Worm (Caenorhabditis elegans) whole organism, L3 larva: ENCODE results near the gene ZK795.2.

Source experiments
- R02D3.7 ChIP-seq: fragments of 150-350 bp; optimal IDR thresholded peaks from 2 replicates; lab custom pipeline; 2014; ENCODE audit warnings: missing biosample characterization, missing genetic modification characterization
- ZK546.5 ChIP-seq: sonication (generic microtip); optimal IDR thresholded peaks from 2 replicates; lab custom pipeline; 2017; ENCODE audit warnings: missing biosample characterization, missing genetic modification characterization
- aly-2 ChIP-seq: fragments of 150-350 bp; optimal IDR thresholded peaks from 2 replicates; lab custom pipeline; 2014; ENCODE audit warnings: missing biosample characterization, missing genetic modification characterization
- ama-1 ChIP-seq: fragments of 150-350 bp; optimal IDR thresholded peaks from 2 replicates; lab custom pipeline; 2018
- ceh-16 ChIP-seq: sonication (generic microtip); optimal IDR thresholded peaks from 2 replicates; lab custom pipeline; 2017; ENCODE audit warnings: missing biosample characterization, missing genetic modification characterization
- ceh-28 ChIP-seq: fragments of 150-350 bp; optimal IDR thresholded peaks from 2 replicates; lab custom pipeline; 2014; ENCODE audit warnings: missing biosample characterization, missing genetic modification reagents, missing genetic modification characterization
- ceh-82 ChIP-seq: fragments of 150-350 bp; optimal IDR thresholded peaks from 2 replicates; lab custom pipeline; 2014; ENCODE audit warnings: missing biosample characterization, missing genetic modification characterization
- ceh-9 ChIP-seq: sonication (generic microtip); optimal IDR thresholded peaks from 2 replicates; lab custom pipeline; 2018; ENCODE audit warnings: missing biosample characterization, missing genetic modification characterization
- daf-12 ChIP-seq: fragments of 150-350 bp; optimal IDR thresholded peaks from 2 replicates; lab custom pipeline; 2014; ENCODE audit warnings: missing biosample characterization, missing genetic modification reagents, missing genetic modification characterization
- egl-27 ChIP-seq: sonication (generic microtip); optimal IDR thresholded peaks from 4 replicates; lab custom pipeline; 2017; ENCODE audit warnings: missing biosample characterization, missing genetic modification reagents, missing genetic modification characterization
- egl-5 ChIP-seq: fragments of 150-350 bp; optimal IDR thresholded peaks from 2 replicates; lab custom pipeline; 2017; ENCODE audit warnings: missing biosample characterization, missing genetic modification reagents, missing genetic modification characterization, inconsistent platforms
- elt-1 ChIP-seq: fragments of 150-350 bp; optimal IDR thresholded peaks from 2 replicates; lab custom pipeline; 2014; ENCODE audit warnings: missing biosample characterization, missing genetic modification characterization
- elt-2 ChIP-seq: sonication (generic microtip); optimal IDR thresholded peaks from 2 replicates; lab custom pipeline; 2016; ENCODE audit warnings: missing genetic modification reagents, mild to moderate bottlenecking, missing genetic modification characterization, missing compliant biosample characterization
- elt-3 ChIP-seq, 3 experiments: fragments of 150-350 bp in 1 of 3; sonication (generic microtip) in 2 of 3; optimal IDR thresholded peaks; 2 replicates in 2 of 3; 4 replicates in 1 of 3; lab custom pipeline; 2014 to 2017; ENCODE audit warnings: missing biosample characterization in 3 of 3, missing genetic modification characterization in 3 of 3
- eor-1 ChIP-seq, 2 experiments: fragments of 150-350 bp; optimal IDR thresholded peaks; 2 replicates each; lab custom pipeline; 2014 to 2018; ENCODE audit warnings: missing biosample characterization in 2 of 2, missing genetic modification characterization in 2 of 2
- fkh-10 ChIP-seq: sonication (generic microtip); optimal IDR thresholded peaks from 2 replicates; lab custom pipeline; 2017; ENCODE audit warnings: missing biosample characterization, missing genetic modification reagents, missing genetic modification characterization
- fkh-2 ChIP-seq: fragments of 150-350 bp; optimal IDR thresholded peaks from 2 replicates; lab custom pipeline; 2014; ENCODE audit warnings: missing biosample characterization, missing genetic modification reagents, missing genetic modification characterization
- fos-1 ChIP-seq: fragments of 150-350 bp; optimal IDR thresholded peaks from 2 replicates; lab custom pipeline; 2014; ENCODE audit warnings: missing biosample characterization, missing genetic modification characterization
- hmg-11 ChIP-seq: sonication (generic microtip); optimal IDR thresholded peaks from 2 replicates; lab custom pipeline; 2016; ENCODE audit warnings: missing genetic modification characterization, missing compliant biosample characterization
- jun-1 ChIP-seq: fragments of 150-350 bp; optimal IDR thresholded peaks from 2 replicates; lab custom pipeline; 2014; ENCODE audit warnings: missing biosample characterization, missing genetic modification reagents, missing genetic modification characterization
- lin-15B ChIP-seq: fragments of 150-350 bp; optimal IDR thresholded peaks from 2 replicates; lab custom pipeline; 2014; ENCODE audit warnings: missing biosample characterization, missing genetic modification characterization
- lin-39 ChIP-seq: fragments of 150-350 bp; optimal IDR thresholded peaks from 2 replicates; lab custom pipeline; 2018; ENCODE audit warnings: missing biosample characterization, missing genetic modification reagents, missing genetic modification characterization
- lsy-12 ChIP-seq: sonication (generic microtip); optimal IDR thresholded peaks from 2 replicates; lab custom pipeline; 2016; ENCODE audit warnings: mild to moderate bottlenecking, missing genetic modification characterization, missing compliant biosample characterization
- mdl-1 ChIP-seq: fragments of 150-350 bp; optimal IDR thresholded peaks from 2 replicates; lab custom pipeline; 2014; ENCODE audit warnings: missing biosample characterization, missing genetic modification characterization
- mml-1 ChIP-seq: fragments of 150-350 bp; sonication (generic microtip); optimal IDR thresholded peaks from 3 replicates; lab custom pipeline; 2014; ENCODE audit warnings: missing biosample characterization, missing genetic modification characterization
- nfya-1 ChIP-seq: sonication (generic microtip); optimal IDR thresholded peaks from 2 replicates; lab custom pipeline; 2017; ENCODE audit warnings: missing genetic modification characterization, mild to moderate bottlenecking, missing compliant biosample characterization, antibody characterized with exemption, moderate library complexity; ENCODE audit not compliant: insufficient read depth
- nhr-11 ChIP-seq: fragments of 150-350 bp; optimal IDR thresholded peaks from 2 replicates; lab custom pipeline; 2014; ENCODE audit warnings: missing biosample characterization, missing genetic modification characterization
- nhr-12 ChIP-seq: fragments of 150-350 bp; optimal IDR thresholded peaks from 2 replicates; lab custom pipeline; 2014; ENCODE audit warnings: missing biosample characterization, missing genetic modification characterization
- nhr-23 ChIP-seq: fragments of 150-350 bp; optimal IDR thresholded peaks from 2 replicates; lab custom pipeline; 2014; ENCODE audit warnings: missing biosample characterization, missing genetic modification reagents, missing genetic modification characterization
- nhr-237 ChIP-seq: fragments of 150-350 bp; optimal IDR thresholded peaks from 2 replicates; lab custom pipeline; 2014; ENCODE audit warnings: missing biosample characterization, missing genetic modification characterization
- nhr-25 ChIP-seq: sonication (generic microtip); optimal IDR thresholded peaks from 2 replicates; lab custom pipeline; 2017; ENCODE audit warnings: missing biosample characterization, missing genetic modification characterization
- nhr-28 ChIP-seq: fragments of 150-350 bp; optimal IDR thresholded peaks from 2 replicates; lab custom pipeline; 2014; ENCODE audit warnings: missing biosample characterization, missing genetic modification characterization
- nhr-43 ChIP-seq: sonication (generic microtip); optimal IDR thresholded peaks from 2 replicates; lab custom pipeline; 2016; ENCODE audit warnings: mild to moderate bottlenecking, missing genetic modification characterization, missing compliant biosample characterization; ENCODE audit not compliant: poor library complexity, severe bottlenecking
- nhr-67 ChIP-seq: fragments of 150-350 bp; optimal IDR thresholded peaks from 2 replicates; lab custom pipeline; 2014; ENCODE audit warnings: missing biosample characterization, missing genetic modification characterization
- nhr-76 ChIP-seq: fragments of 150-350 bp; sonication (generic microtip); optimal IDR thresholded peaks from 5 replicates; lab custom pipeline; 2014; ENCODE audit warnings: missing biosample characterization, missing genetic modification characterization
- nhr-77 ChIP-seq: fragments of 150-350 bp; optimal IDR thresholded peaks from 2 replicates; lab custom pipeline; 2014; ENCODE audit warnings: missing biosample characterization, missing genetic modification characterization
- pha-4 ChIP-seq: fragments of 150-350 bp; optimal IDR thresholded peaks from 2 replicates; lab custom pipeline; 2014; ENCODE audit warnings: missing biosample characterization, missing genetic modification reagents, missing genetic modification characterization
- pqm-1 ChIP-seq: fragments of 150-350 bp; optimal IDR thresholded peaks from 2 replicates; lab custom pipeline; 2017; ENCODE audit warnings: missing biosample characterization, missing genetic modification characterization, inconsistent platforms
- sea-2 ChIP-seq: fragments of 150-350 bp; sonication (generic microtip); optimal IDR thresholded peaks from 4 replicates; lab custom pipeline; 2014; ENCODE audit warnings: missing biosample characterization, missing genetic modification reagents, missing genetic modification characterization
- skn-1 ChIP-seq: fragments of 150-350 bp; optimal IDR thresholded peaks from 2 replicates; lab custom pipeline; 2014; ENCODE audit warnings: missing biosample characterization, missing genetic modification characterization
- snpc-4 ChIP-seq: fragments of 150-350 bp; optimal IDR thresholded peaks from 2 replicates; lab custom pipeline; 2014; ENCODE audit warnings: missing biosample characterization, missing genetic modification characterization
- tbx-2 ChIP-seq: sonication (generic microtip); optimal IDR thresholded peaks from 2 replicates; lab custom pipeline; 2016; ENCODE audit warnings: mild to moderate bottlenecking, missing genetic modification characterization, missing compliant biosample characterization
- unc-39 ChIP-seq: sonication (generic microtip); optimal IDR thresholded peaks from 4 replicates; lab custom pipeline; 2017; ENCODE audit warnings: missing biosample characterization, missing genetic modification characterization
- unc-62 ChIP-seq: fragments of 150-350 bp; sonication (generic microtip); optimal IDR thresholded peaks from 4 replicates; lab custom pipeline; 2014; ENCODE audit warnings: missing biosample characterization, missing genetic modification reagents, missing genetic modification characterization
- zag-1 ChIP-seq: fragments of 150-350 bp; optimal IDR thresholded peaks from 2 replicates; lab custom pipeline; 2014; ENCODE audit warnings: missing biosample characterization, missing genetic modification characterization
- ztf-11 ChIP-seq: fragments of 150-350 bp; optimal IDR thresholded peaks from 2 replicates; lab custom pipeline; 2014; ENCODE audit warnings: missing biosample characterization, missing genetic modification characterization
- ztf-4 ChIP-seq: fragments of 150-350 bp; optimal IDR thresholded peaks from 2 replicates; lab custom pipeline; 2014; ENCODE audit warnings: missing biosample characterization, missing genetic modification characterization

ZK795.2 gene

DNA sequence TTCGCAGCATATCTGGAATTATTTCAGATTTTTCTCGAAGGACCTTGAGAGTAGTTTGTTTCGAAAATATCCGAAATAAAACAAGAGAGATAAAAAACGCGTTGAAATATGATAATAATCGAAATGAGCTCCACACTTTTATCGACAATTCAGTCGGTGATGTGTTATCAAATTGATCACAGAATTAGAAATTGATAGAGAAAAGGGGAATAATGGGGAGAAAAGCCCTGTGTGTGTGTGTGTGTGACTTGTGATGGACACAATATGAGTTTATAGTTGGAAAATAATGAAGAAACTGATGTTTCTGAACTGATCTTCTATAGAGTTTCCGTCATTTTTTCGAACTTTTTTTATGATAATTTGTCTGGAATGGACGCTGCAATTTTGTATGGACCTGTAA lies 40.4 kb upstream of the ZK795.2 start, which contains the start of gene pgp-1:
TSS of gene pgp-1 (minus strand) at position 12 of the 400 bp plus-strand sequence.
- TF ChIP-seq pha-4 (tag; lab: Kevin White, UChicago) (peak; percentile 27), mml-1 (tag; lab: Kevin White, UChicago) (no peak), elt-3 (tag; optimal IDR thresholded peaks at IDR 0.05; lab: Kevin White, UChicago) (no peak), lin-39 (tag; lab: Kevin White, UChicago) (no peak), elt-2 (peak; percentile 94), nhr-43 (no peak), jun-1 (peak; percentile 9), lsy-12 (tag; lab: Kevin White, UChicago) (no peak), ztf-4 (no peak), pqm-1 (peak; percentile 91)
- TF ChIP-seq, all 47 proteins: peak for 4

ce11 chrIV:12596960-12597359 lies 38.2 kb upstream of the ZK795.2 start:
- TF ChIP-seq elt-1 (tag; lab: Kevin White, UChicago) (no peak), snpc-4 (tag; lab: Kevin White, UChicago) (no peak), egl-27 (tag; lab: Kevin White, UChicago) (no peak), elt-3 (tag; optimal IDR thresholded peaks at IDR 0.05; lab: Kevin White, UChicago) (no peak), lin-39 (tag; lab: Kevin White, UChicago) (no peak), fkh-10 (GFP tag; lab: Kevin White, UChicago) (no peak), ZK546.5 (tag; lab: Kevin White, UChicago) (no peak)

- TF ChIP-seq aly-2 (tag; lab: Kevin White, UChicago), result no peak
- no peak for TF ChIP-seq sea-2 (GFP tag; lab: Kevin White, UChicago)
- TF ChIP-seq ceh-9 (tag; lab: Kevin White, UChicago), result no peak
- TF ChIP-seq ztf-4, result no peak
- TF ChIP-seq tbx-2 (tag; lab: Kevin White, UChicago), result peak; percentile 43
- no peak for TF ChIP-seq fkh-10 (GFP tag; lab: Kevin White, UChicago)
- TF ChIP-seq daf-12 (tag; lab: Kevin White, UChicago), result no peak
- TF ChIP-seq lsy-12 (tag; lab: Kevin White, UChicago), result peak; percentile 53
- no peak for TF ChIP-seq nhr-67 (tag; lab: Kevin White, UChicago)
- peak; percentile 46 for TF ChIP-seq lin-15B
- TF ChIP-seq eor-1 (tag; optimal IDR thresholded peaks at IDR 0.05; lab: Kevin White, UChicago), result no peak
- peak; percentile 83 for TF ChIP-seq nfya-1 (tag; lab: Kevin White, UChicago)
- TF ChIP-seq hmg-11 (tag; lab: Kevin White, UChicago), result peak; percentile 91
- peak; percentile 19 for TF ChIP-seq nhr-23 (tag; lab: Kevin White, UChicago)
- no peak for TF ChIP-seq nhr-11 (tag; lab: Kevin White, UChicago)
- TF ChIP-seq mml-1 (tag; lab: Kevin White, UChicago), result no peak
- TF ChIP-seq nhr-77 (tag; lab: Kevin White, UChicago), result no peak
- peak; percentile 31 for TF ChIP-seq R02D3.7
- TF ChIP-seq snpc-4 (tag; lab: Kevin White, UChicago), result peak; percentile 52
- no peak for TF ChIP-seq ceh-16 (tag; lab: Kevin White, UChicago)
- TF ChIP-seq ceh-82 (tag; lab: Kevin White, UChicago), result no peak
- no peak for TF ChIP-seq elt-1 (tag; lab: Kevin White, UChicago)
- TF ChIP-seq fos-1, result no peak
- no peak for TF ChIP-seq ama-1 (lab: Kevin White, UChicago)
- no peak for TF ChIP-seq mdl-1 (tag; lab: Kevin White, UChicago)
- TF ChIP-seq jun-1, result peak; percentile 40
- no peak for TF ChIP-seq nhr-43
- TF ChIP-seq unc-39, result no peak
- peak; percentile 62 for TF ChIP-seq elt-2
- TF ChIP-seq nhr-28 (tag; lab: Kevin White, UChicago), result no peak
- peak; percentile 73 for TF ChIP-seq pha-4 (tag; lab: Kevin White, UChicago)
- no peak for TF ChIP-seq egl-5
- TF ChIP-seq unc-62 (GFP tag; lab: Kevin White, UChicago), result no peak
- no peak for TF ChIP-seq nhr-237
- TF ChIP-seq elt-3 (tag; optimal IDR thresholded peaks at IDR 0.05; lab: Kevin White, UChicago), result no peak
- TF ChIP-seq skn-1 (tag; lab: Kevin White, UChicago), result peak; percentile 7
- no peak for TF ChIP-seq zag-1 (tag; lab: Kevin White, UChicago)
- TF ChIP-seq fkh-2, result no peak
- TF ChIP-seq nhr-12, result no peak
- peak; percentile 6 for TF ChIP-seq egl-27 (tag; lab: Kevin White, UChicago)
- TF ChIP-seq pqm-1, result peak; percentile 26
- TF ChIP-seq ztf-11, result no peak
- TF ChIP-seq ceh-28, result no peak
- no peak for TF ChIP-seq nhr-76 (tag; lab: Kevin White, UChicago)
- peak; percentile 60 for TF ChIP-seq lin-39 (tag; lab: Kevin White, UChicago)
- no peak for TF ChIP-seq ZK546.5 (tag; lab: Kevin White, UChicago)
- peak; percentile 11 for TF ChIP-seq nhr-25 (tag; lab: Kevin White, UChicago)
Measured at ce11 chrIV:12594574-12594973, 35.8 kb upstream of the ZK795.2 start.
